Worm (Caenorhabditis elegans): ENCODE results near the gene ZK1240.8.

ce11 chrII:2300861-2301260 is 28.0 kb downstream of the ZK1240.8 start, which contains the start of gene B0281.5:
- TF ChIP-seq R02D3.7 (tag; optimal IDR thresholded peaks at IDR 0.05) (no peak), unc-39 (tag; optimal IDR thresholded peaks at IDR 0.05) (no peak), elt-1 (tag; optimal IDR thresholded peaks at IDR 0.05) (no peak), ama-1 (optimal IDR thresholded peaks at IDR 0.05) (no peak), zag-1 (tag; optimal IDR thresholded peaks at IDR 0.05) (no peak), mdl-1 (tag; optimal IDR thresholded peaks at IDR 0.05) (no peak), snpc-4 (tag; optimal IDR thresholded peaks at IDR 0.05) (no peak), nhr-6 (tag; optimal IDR thresholded peaks at IDR 0.05) (no peak), sma-3 (GFP tag; optimal IDR thresholded peaks at IDR 0.05) (no peak), peb-1 (tag; optimal IDR thresholded peaks at IDR 0.05) (no peak), nhr-77 (tag; optimal IDR thresholded peaks at IDR 0.05) (no peak), ztf-4 (tag; optimal IDR thresholded peaks at IDR 0.05) (no peak), unc-62 (GFP tag; optimal IDR thresholded peaks at IDR 0.05) (no peak), alr-1 (tag; optimal IDR thresholded peaks at IDR 0.05) (no peak)

All from whole organism, L2 larva.